Fruit fly (Drosophila melanogaster): ENCODE data around the gene emei.

Gene emei

dm6 chr3L:11148478-11149251 lies 39.2 kb downstream of the emei start (continued):
- no peak for TF ChIP-seq CG10274 (GFP tag; optimal IDR thresholded peaks at IDR 0.05)
- TF ChIP-seq CG15514 (GFP tag; optimal IDR thresholded peaks at IDR 0.05): no peak
- TF ChIP-seq sqz (GFP tag; optimal IDR thresholded peaks at IDR 0.05): no peak
- no peak for TF ChIP-seq CG7963 (GFP tag; IDR thresholded peaks at IDR 0.05; ENCODE audit: partially characterized antibody)
- TF ChIP-seq onecut (GFP tag; IDR thresholded peaks at IDR 0.05): no peak; the same call in 1 of the 2 replicates
- TF ChIP-seq Hr39 (optimal IDR thresholded peaks at IDR 0.05): no peak
- no peak for TF ChIP-seq unc-4 (GFP tag; IDR thresholded peaks at IDR 0.05; ENCODE audit: partially characterized antibody)
- peak in 1 of 2 experiments; percentile 43 for TF ChIP-seq Eip74EF (GFP tag; optimal IDR thresholded peaks at IDR 0.05)
- peak; percentile 48 for TF ChIP-seq CG12769 (tag; optimal IDR thresholded peaks at IDR 0.05)
- no peak for TF ChIP-seq Myb (GFP tag; optimal IDR thresholded peaks at IDR 0.05)
- peak; percentile 27; the same call in 1 of the 2 replicates for TF ChIP-seq CG17328 (GFP tag; IDR thresholded peaks at IDR 0.05)
- TF ChIP-seq nerfin-1 (tag; optimal IDR thresholded peaks at IDR 0.05): no peak
- TF ChIP-seq CG17385 (GFP tag; optimal IDR thresholded peaks at IDR 0.05): peak; percentile 29
- TF ChIP-seq scrt (GFP tag; optimal IDR thresholded peaks at IDR 0.05): no peak
- peak; percentile 55 for TF ChIP-seq lab (GFP tag; optimal IDR thresholded peaks at IDR 0.05)
- no peak for TF ChIP-seq Gsc (GFP tag; IDR thresholded peaks at IDR 0.05)
- no peak for TF ChIP-seq CG12104 (GFP tag; optimal IDR thresholded peaks at IDR 0.05)
- no peak for TF ChIP-seq jumu (GFP tag; optimal IDR thresholded peaks at IDR 0.05)
- peak; percentile 16; the same call in 1 of the 2 replicates for TF ChIP-seq esg (GFP tag; conservative IDR thresholded peaks at IDR 0.05)
- 0 out of 2 replicates have a peak, but pooled peaks have one; percentile 9 for TF ChIP-seq seq (GFP tag; IDR thresholded peaks at IDR 0.05)
- TF ChIP-seq H2.0 (GFP tag; IDR thresholded peaks at IDR 0.05): no peak
- no peak for TF ChIP-seq HmgD (GFP tag; optimal IDR thresholded peaks at IDR 0.05)
- TF ChIP-seq YL-1 (GFP tag; optimal IDR thresholded peaks at IDR 0.05): no peak
- no peak for TF ChIP-seq insv (GFP tag; optimal IDR thresholded peaks at IDR 0.05)
- TF ChIP-seq CG31388 (GFP tag; optimal IDR thresholded peaks at IDR 0.05): no peak
- no peak for TF ChIP-seq ro (GFP tag; IDR thresholded peaks at IDR 0.05)
- TF ChIP-seq CG2129 (GFP tag; IDR thresholded peaks at IDR 0.05; ENCODE audit: partially characterized antibody): no peak
- no peak for TF ChIP-seq CG8765 (GFP tag; IDR thresholded peaks at IDR 0.05)
- TF ChIP-seq tna (GFP tag; IDR thresholded peaks at IDR 0.05; ENCODE audit: partially characterized antibody): no peak
- peak; percentile 30 for TF ChIP-seq CG18764 (GFP tag; optimal IDR thresholded peaks at IDR 0.05)
- peak; percentile 56 for TF ChIP-seq CG6254 (GFP tag; optimal IDR thresholded peaks at IDR 0.05)
- TF ChIP-seq Oaz (GFP tag; IDR thresholded peaks at IDR 0.05): no peak
- TF ChIP-seq sr (GFP tag; IDR thresholded peaks at IDR 0.05): no peak
- TF ChIP-seq otp (GFP tag; IDR thresholded peaks at IDR 0.05): no peak
- TF ChIP-seq sna (GFP tag; IDR thresholded peaks at IDR 0.05; ENCODE audit: partially characterized antibody): no peak
- TF ChIP-seq ash1 (GFP tag; optimal IDR thresholded peaks at IDR 0.05): no peak
- TF ChIP-seq CG6175 (GFP tag; IDR thresholded peaks at IDR 0.05): no peak
- TF ChIP-seq tin (GFP tag; optimal IDR thresholded peaks at IDR 0.05): peak; percentile 25
- peak; percentile 60 for TF ChIP-seq Awh (GFP tag; IDR thresholded peaks at IDR 0.05)
- peak; percentile 38 for TF ChIP-seq PHDP (tag; optimal IDR thresholded peaks at IDR 0.05)
- peak; percentile 29 for TF ChIP-seq CG3281 (GFP tag; optimal IDR thresholded peaks at IDR 0.05)
- TF ChIP-seq Nf-YB (GFP tag; optimal IDR thresholded peaks at IDR 0.05): no peak
- TF ChIP-seq ac (GFP tag; optimal IDR thresholded peaks at IDR 0.05): no peak
- no peak for TF ChIP-seq en (GFP tag; optimal IDR thresholded peaks at IDR 0.05)
- peak; percentile 56; the same call in 1 of the 2 replicates for TF ChIP-seq ara (GFP tag; IDR thresholded peaks at IDR 0.05)
- no peak for TF ChIP-seq eve (GFP tag; optimal IDR thresholded peaks at IDR 0.05)
- TF ChIP-seq CG8359 (GFP tag; optimal IDR thresholded peaks at IDR 0.05; ENCODE audit: borderline replicate concordance): peak; percentile 15
- no peak for TF ChIP-seq NC2α (GFP tag; optimal IDR thresholded peaks at IDR 0.05)
- TF ChIP-seq luna (GFP tag; optimal IDR thresholded peaks at IDR 0.05): no peak
